Worm (Caenorhabditis elegans): ENCODE data around the gene str-156.

Gene str-156

ce11 chrIV:4913090-4913489 is at the start of gene str-156:
str-156 (plus strand) TSS chrIV:4913390.
- TF ChIP-seq pha-4 (tag; optimal IDR thresholded peaks at IDR 0.05) (no peak), sptf-1 (tag; optimal IDR thresholded peaks at IDR 0.05) (no peak), elt-1 (tag; optimal IDR thresholded peaks at IDR 0.05; ENCODE audit: borderline replicate concordance, insufficient read depth) (no peak), unc-62 (GFP tag; optimal IDR thresholded peaks at IDR 0.05) (no peak), M03D4.4 (tag; optimal IDR thresholded peaks at IDR 0.05) (no peak), nhr-76 (tag; optimal IDR thresholded peaks at IDR 0.05) (no peak), mep-1 (tag; optimal IDR thresholded peaks at IDR 0.05) (no peak), lsy-2 (tag; optimal IDR thresholded peaks at IDR 0.05) (no peak), mab-5 (tag; optimal IDR thresholded peaks at IDR 0.05) (no peak), zip-8 (tag; optimal IDR thresholded peaks at IDR 0.05) (no peak), ztf-11 (tag; optimal IDR thresholded peaks at IDR 0.05) (no peak)

ce11 chrIV:4864524-4864923 is 48.7 kb upstream of the str-156 start:
- no peak for TF ChIP-seq ham-2 (GFP tag; optimal IDR thresholded peaks at IDR 0.05)
- TF ChIP-seq lsy-2 (tag; optimal IDR thresholded peaks at IDR 0.05): no peak
- TF ChIP-seq nhr-76 (tag; optimal IDR thresholded peaks at IDR 0.05): no peak
- no peak for TF ChIP-seq ceh-39 (tag; optimal IDR thresholded peaks at IDR 0.05)
- TF ChIP-seq M03D4.4 (tag; optimal IDR thresholded peaks at IDR 0.05): no peak
- TF ChIP-seq ceh-43 (GFP tag; optimal IDR thresholded peaks at IDR 0.05): no peak

DNA sequence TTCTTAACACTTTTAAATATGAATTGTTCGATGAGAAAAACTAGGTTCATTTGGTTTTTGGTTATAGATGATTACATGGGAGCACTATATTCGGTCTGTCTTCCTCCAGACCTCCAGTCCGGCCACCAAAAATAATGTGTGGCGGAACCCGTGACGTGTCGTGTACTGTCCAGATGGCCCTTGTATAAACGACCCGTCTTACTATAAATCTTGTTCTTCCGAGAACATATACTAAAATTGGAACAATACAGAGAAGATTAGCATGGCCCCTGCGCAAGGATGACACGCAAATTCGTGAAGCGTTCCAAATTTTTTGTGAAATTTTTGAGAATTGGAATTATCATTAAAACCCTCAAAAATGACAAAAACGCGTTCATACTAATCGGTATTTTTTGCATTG is 46.6 kb upstream of the str-156 start:
- TF ChIP-seq ham-2 (GFP tag; optimal IDR thresholded peaks at IDR 0.05): no peak
- no peak for TF ChIP-seq zip-8 (tag; optimal IDR thresholded peaks at IDR 0.05)
- TF ChIP-seq drap-1 (GFP tag; optimal IDR thresholded peaks at IDR 0.05): no peak
- TF ChIP-seq ceh-83 (GFP tag; optimal IDR thresholded peaks at IDR 0.05): no peak
- TF ChIP-seq nhr-76 (tag; optimal IDR thresholded peaks at IDR 0.05): no peak
- no peak for TF ChIP-seq ztf-11 (tag; optimal IDR thresholded peaks at IDR 0.05)
- no peak for TF ChIP-seq nhr-237 (tag; optimal IDR thresholded peaks at IDR 0.05)
- no peak for TF ChIP-seq lin-13 (tag; optimal IDR thresholded peaks at IDR 0.05)
- TF ChIP-seq nhr-2 (tag; optimal IDR thresholded peaks at IDR 0.05): no peak
- TF ChIP-seq bed-3 (GFP tag; optimal IDR thresholded peaks at IDR 0.05): no peak
- TF ChIP-seq hlh-1 (tag; optimal IDR thresholded peaks at IDR 0.05): no peak
- TF ChIP-seq M03D4.4 (tag; optimal IDR thresholded peaks at IDR 0.05): no peak
- TF ChIP-seq elt-1 (tag; optimal IDR thresholded peaks at IDR 0.05; ENCODE audit: borderline replicate concordance, insufficient read depth): no peak
- TF ChIP-seq flh-1 (GFP tag; optimal IDR thresholded peaks at IDR 0.05): no peak

DNA sequence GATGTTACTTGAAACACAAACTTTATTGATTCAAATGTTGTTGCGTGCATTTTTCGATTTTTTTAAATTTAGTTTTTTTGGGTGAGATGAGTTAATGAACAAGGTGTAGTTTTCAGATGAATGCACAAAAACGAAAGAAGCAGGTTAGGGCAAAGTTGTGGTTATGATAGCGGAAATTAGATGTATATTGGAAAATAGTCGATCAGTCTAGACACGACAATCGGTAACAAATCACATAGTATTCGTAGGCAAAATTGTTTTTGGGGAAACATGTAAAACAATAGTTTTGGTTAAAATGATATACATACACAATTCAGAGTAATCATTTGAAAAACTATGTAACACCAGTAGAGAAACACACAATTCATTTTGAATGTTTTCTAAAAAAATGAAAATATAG is 45.6 kb upstream of the str-156 start, which contains the start of gene str-172:
str-172 (minus strand) TSS at position 101 of the 400 bp plus-strand sequence.
- TF ChIP-seq ham-2 (GFP tag; optimal IDR thresholded peaks at IDR 0.05): no peak
- TF ChIP-seq sem-2 (GFP tag; optimal IDR thresholded peaks at IDR 0.05): no peak
- TF ChIP-seq nhr-237 (tag; optimal IDR thresholded peaks at IDR 0.05): no peak
- TF ChIP-seq nhr-12 (tag; optimal IDR thresholded peaks at IDR 0.05): no peak
- TF ChIP-seq pha-4 (tag; optimal IDR thresholded peaks at IDR 0.05): no peak
- TF ChIP-seq drap-1 (GFP tag; optimal IDR thresholded peaks at IDR 0.05): no peak
- TF ChIP-seq bed-3 (GFP tag; optimal IDR thresholded peaks at IDR 0.05): no peak
- TF ChIP-seq mab-5 (tag; optimal IDR thresholded peaks at IDR 0.05): no peak
- no peak for TF ChIP-seq unc-120 (tag; optimal IDR thresholded peaks at IDR 0.05; ENCODE audit: poor library complexity, severe bottlenecking)
- TF ChIP-seq snpc-4 (tag; optimal IDR thresholded peaks at IDR 0.05): no peak
- TF ChIP-seq unc-62 (GFP tag; optimal IDR thresholded peaks at IDR 0.05): no peak

- TF ChIP-seq elt-1 (tag; optimal IDR thresholded peaks at IDR 0.05; ENCODE audit: borderline replicate concordance, insufficient read depth): no peak
- no peak for TF ChIP-seq flh-1 (GFP tag; optimal IDR thresholded peaks at IDR 0.05)
- TF ChIP-seq ceh-39 (tag; optimal IDR thresholded peaks at IDR 0.05): no peak
- TF ChIP-seq mep-1 (tag; optimal IDR thresholded peaks at IDR 0.05): no peak
- no peak for TF ChIP-seq pha-4 (tag; optimal IDR thresholded peaks at IDR 0.05)
- no peak for TF ChIP-seq nhr-2 (tag; optimal IDR thresholded peaks at IDR 0.05)
- no peak for TF ChIP-seq mab-5 (tag; optimal IDR thresholded peaks at IDR 0.05)
- TF ChIP-seq cnd-1 (tag; optimal IDR thresholded peaks at IDR 0.05): no peak
- TF ChIP-seq drap-1 (GFP tag; optimal IDR thresholded peaks at IDR 0.05): no peak
- TF ChIP-seq unc-120 (tag; optimal IDR thresholded peaks at IDR 0.05; ENCODE audit: poor library complexity, severe bottlenecking): no peak
- no peak for TF ChIP-seq ces-1 (GFP tag; optimal IDR thresholded peaks at IDR 0.05)
- TF ChIP-seq nhr-12 (tag; optimal IDR thresholded peaks at IDR 0.05): no peak
- no peak for TF ChIP-seq nhr-76 (tag; optimal IDR thresholded peaks at IDR 0.05)
- no peak for TF ChIP-seq hlh-1 (tag; optimal IDR thresholded peaks at IDR 0.05)
- no peak for TF ChIP-seq nhr-28 (tag; optimal IDR thresholded peaks at IDR 0.05)
Measured at ce11 chrIV:4870546-4870945, 42.6 kb upstream of the str-156 start, which contains the start of gene str-175. str-175 (minus strand) TSS chrIV:4870646.
